Comparison of ENCODE assay signal across 3 worm cellular contexts in genomic region chrIII:10537003-10537402, ce11.
A peak's percentile ranks its signal among the peaks of the same experiment; 100 is the strongest.
TF ChIP-seq lines count a peak whose summit lies in the region.

No protein-coding gene starts in this region.

TF ChIP-seq in whole organism, L3 larva, 47 proteins besides CTCF, POLR2A, EP300 and RAD21:
- TF ChIP-seq nhr-25 (tag; optimal IDR thresholded peaks at IDR 0.05; lab: Kevin White, UChicago) (no peak), ceh-28 (tag; optimal IDR thresholded peaks at IDR 0.05; lab: Kevin White, UChicago) (no peak), lin-15B (tag; optimal IDR thresholded peaks at IDR 0.05; lab: Kevin White, UChicago) (no peak), nhr-43 (tag; optimal IDR thresholded peaks at IDR 0.05; lab: Kevin White, UChicago; ENCODE audit: poor library complexity, severe bottlenecking) (peak; percentile 72), nhr-12 (tag; optimal IDR thresholded peaks at IDR 0.05; lab: Kevin White, UChicago) (no peak), ama-1 (optimal IDR thresholded peaks at IDR 0.05; lab: Kevin White, UChicago) (peak; percentile 82), nhr-77 (tag; optimal IDR thresholded peaks at IDR 0.05; lab: Kevin White, UChicago) (no peak)

TF ChIP-seq in whole organism, L4 larva, 104 proteins besides CTCF, POLR2A, EP300 and RAD21:
- TF ChIP-seq nhr-111 (GFP tag; optimal IDR thresholded peaks at IDR 0.05; lab: Kevin White, UChicago) (peak; percentile 9), F10B5.3 (tag; optimal IDR thresholded peaks at IDR 0.05; lab: Kevin White, UChicago) (no peak), mxl-3 (GFP tag; optimal IDR thresholded peaks at IDR 0.05; lab: Kevin White, UChicago) (no peak), dmd-8 (GFP tag; IDR thresholded peaks at IDR 0.05; lab: Robert Waterston, UW) (no peak), T26A8.4 (GFP tag; IDR thresholded peaks at IDR 0.05; lab: Robert Waterston, UW) (0 out of 2 replicates have a peak, but pooled peaks have one; percentile 20), dpl-1 (GFP tag; optimal IDR thresholded peaks at IDR 0.05; lab: Kevin White, UChicago) (no peak), ama-1 (optimal IDR thresholded peaks at IDR 0.05; lab: Kevin White, UChicago) (peak; percentile 67), aha-1 (tag; lab: Kevin White, UChicago) (peak; percentile 75), skn-1 (tag; optimal IDR thresholded peaks at IDR 0.05; lab: Kevin White, UChicago) (no peak), lin-29 (GFP tag; IDR thresholded peaks at IDR 0.05; lab: Robert Waterston, UW) (no peak), nhr-10 (tag; optimal IDR thresholded peaks at IDR 0.05; lab: Kevin White, UChicago) (no peak)

TF ChIP-seq in whole organism, young adult, 124 proteins besides CTCF, POLR2A, EP300 and RAD21:
- TF ChIP-seq cebp-2 (GFP tag; IDR thresholded peaks at IDR 0.05; lab: Robert Waterston, UW) (0 out of 2 replicates have a peak, but pooled peaks have one; percentile 61), die-1 (tag; optimal IDR thresholded peaks at IDR 0.05; lab: Kevin White, UChicago) (no peak), nfya-2 (GFP tag; IDR thresholded peaks at IDR 0.05; lab: Robert Waterston, UW) (0 out of 2 replicates have a peak, but pooled peaks have one; percentile 20), repo-1 (tag; optimal IDR thresholded peaks at IDR 0.05; lab: Kevin White, UChicago) (peak; percentile 28), ama-1 (optimal IDR thresholded peaks at IDR 0.05; lab: Kevin White, UChicago) (peak; percentile 78), ama-1 (GFP tag; optimal IDR thresholded peaks at IDR 0.05; lab: Kevin White, UChicago) (no peak)
